Fruit fly (Drosophila melanogaster) whole organism, embryonic: ENCODE data around the gene CG31141.
A peak's percentile ranks its signal among the peaks of the same experiment; 100 is the strongest.

Experiments used
- Abd-B ChIP-seq: fragments of 200-800 bp; sonication (Bioruptor generic); optimal IDR thresholded peaks from 2 replicates; lab custom pipeline; 2018; ENCODE audit warnings: missing biosample characterization, mild to moderate bottlenecking, missing genetic modification characterization, moderate library complexity
- Atf6 ChIP-seq: fragments of 200-800 bp; sonication (Bioruptor generic); IDR thresholded peaks from 2 replicates; pipeline ENCODE4 v1.3.6; 2022; ENCODE audit warnings: missing biosample characterization, missing genetic modification characterization
- Bgb ChIP-seq: fragments of 200-800 bp; sonication (Bioruptor generic); IDR thresholded peaks from 2 replicates; pipeline ENCODE4 v1.3.6; 2022; ENCODE audit warnings: missing biosample characterization, missing genetic modification characterization; ENCODE audit not compliant: partially characterized antibody
- CG10274 ChIP-seq: fragments of 200-800 bp; sonication (Bioruptor generic); optimal IDR thresholded peaks from 3 replicates; lab custom pipeline; 2017; ENCODE audit warnings: missing biosample characterization, mild to moderate bottlenecking, missing genetic modification characterization
- CG10979 ChIP-seq: fragments of 200-800 bp; sonication (Bioruptor generic); optimal IDR thresholded peaks from 2 replicates; lab custom pipeline; 2018; ENCODE audit warnings: missing biosample characterization, mild to moderate bottlenecking, missing genetic modification characterization, moderate library complexity
- CG11247 ChIP-seq: fragments of 200-800 bp; sonication (Bioruptor generic); IDR thresholded peaks from 2 replicates; pipeline ENCODE4 v1.3.6; 2022; ENCODE audit warnings: missing biosample characterization, missing genetic modification characterization
- CG11504 ChIP-seq: fragments of 200-800 bp; sonication (Bioruptor generic); optimal IDR thresholded peaks from 3 replicates; lab custom pipeline; 2019; ENCODE audit warnings: missing biosample characterization, mild to moderate bottlenecking, missing genetic modification characterization, moderate library complexity
- CG14050 ChIP-seq: fragments of 200-800 bp; sonication (Bioruptor generic); IDR thresholded peaks from 3 replicates; pipeline ENCODE4 v1.3.6; 2022; ENCODE audit warnings: missing biosample characterization, missing genetic modification characterization
- CG14667 ChIP-seq: fragments of 200-800 bp; sonication (Bioruptor generic); IDR thresholded peaks from 2 replicates; pipeline ENCODE4 v1.3.6; 2022; ENCODE audit warnings: missing biosample characterization, missing genetic modification characterization
- CG15073 ChIP-seq: fragments of 200-800 bp; sonication (Bioruptor generic); optimal IDR thresholded peaks from 2 replicates; lab custom pipeline; 2016; ENCODE audit warnings: missing biosample characterization, missing genetic modification characterization
- CG17829 ChIP-seq: fragments of 200-800 bp; optimal IDR thresholded peaks from 2 replicates; lab custom pipeline; 2019; ENCODE audit warnings: missing biosample characterization, mild to moderate bottlenecking, missing genetic modification characterization, moderate library complexity
- CG18599 ChIP-seq: fragments of 200-800 bp; sonication (Bioruptor generic); optimal IDR thresholded peaks from 3 replicates; lab custom pipeline; 2017; ENCODE audit warnings: missing biosample characterization, missing genetic modification characterization, mild to moderate bottlenecking, moderate library complexity, missing genetic modification reagents
- CG18619 ChIP-seq: fragments of 200-800 bp; sonication (Bioruptor generic); optimal IDR thresholded peaks from 3 replicates; lab custom pipeline; 2017; ENCODE audit warnings: missing biosample characterization, mild to moderate bottlenecking, missing genetic modification characterization
- CG34422 ChIP-seq: fragments of 200-800 bp; sonication (Bioruptor generic); IDR thresholded peaks from 3 replicates; pipeline ENCODE4 v1.3.6; 2022; ENCODE audit warnings: missing biosample characterization, missing genetic modification characterization
- CG4360 ChIP-seq: fragments of 200-800 bp; sonication (Bioruptor generic); IDR thresholded peaks from 2 replicates; pipeline ENCODE4 v1.3.6; 2022; ENCODE audit warnings: missing biosample characterization, missing genetic modification characterization
- CG8290 ChIP-seq, 3 experiments: fragments of 200-800 bp; sonication (Bioruptor generic); optimal IDR thresholded peaks; 2 replicates each; lab custom pipeline; 2016 to 2019; ENCODE audit warnings: missing biosample characterization in 3 of 3, missing genetic modification characterization in 3 of 3, mild to moderate bottlenecking in 2 of 3, moderate library complexity in 1 of 3
- CG9817 ChIP-seq: fragments of 200-800 bp; sonication (Bioruptor generic); optimal IDR thresholded peaks from 2 replicates; lab custom pipeline; 2018; ENCODE audit warnings: missing biosample characterization, mild to moderate bottlenecking, missing genetic modification characterization, moderate library complexity
- Drgx ChIP-seq: fragments of 200-800 bp; sonication (Bioruptor generic); IDR thresholded peaks from 2 replicates; pipeline ENCODE4 v1.3.6; 2022; ENCODE audit warnings: missing biosample characterization, missing genetic modification characterization
- E2f2 ChIP-seq: fragments of 200-800 bp; sonication (Bioruptor generic); IDR thresholded peaks from 2 replicates; pipeline ENCODE4 v1.3.6; 2022; ENCODE audit warnings: missing biosample characterization, missing genetic modification characterization
- Hmx ChIP-seq: fragments of 200-800 bp; sonication (Bioruptor generic); optimal IDR thresholded peaks from 2 replicates; lab custom pipeline; 2016; ENCODE audit warnings: missing biosample characterization, missing genetic modification characterization
- Hr78 ChIP-seq, 2 experiments: fragments of 200-800 bp in 1 of 2; fragments of >200 bp in 1 of 2; sonication (Bioruptor generic) in 1 of 2; optimal IDR thresholded peaks; 2 replicates each; lab custom pipeline; 2017 to 2019; ENCODE audit warnings: missing biosample characterization in 2 of 2, missing genetic modification characterization in 2 of 2, mild to moderate bottlenecking in 1 of 2, moderate library complexity in 1 of 2
- Med ChIP-seq: fragments of 200-800 bp; sonication (Bioruptor generic); peaks from one replicate; lab custom pipeline; 2016; ENCODE audit warnings: missing biosample characterization, missing genetic modification characterization, mild to moderate bottlenecking, inconsistent platforms, moderate library complexity
- Nf-YB ChIP-seq: fragments of 200-800 bp; sonication (Bioruptor generic); optimal IDR thresholded peaks from 3 replicates; lab custom pipeline; 2019; ENCODE audit warnings: missing biosample characterization, mild to moderate bottlenecking, missing genetic modification characterization, moderate library complexity
- Rfx ChIP-seq: fragments of 200-800 bp; sonication (Bioruptor generic); IDR thresholded peaks from 2 replicates; pipeline ENCODE4 v1.3.6; 2022; ENCODE audit warnings: missing biosample characterization, missing genetic modification characterization
- Trl ChIP-seq, 3 experiments: fragments of >200 bp in 2 of 3; fragments of 200-800 bp in 1 of 3; sonication (Bioruptor generic) in 1 of 3; optimal IDR thresholded peaks; 2 replicates in 1 of 3; 3 replicates in 2 of 3; lab custom pipeline; 2016 to 2017; ENCODE audit warnings: missing biosample characterization in 1 of 3, missing genetic modification characterization in 1 of 3
- al ChIP-seq: fragments of 200-800 bp; sonication (Bioruptor generic); IDR thresholded peaks from 2 replicates; pipeline ENCODE4 v1.3.6; 2022; ENCODE audit warnings: missing biosample characterization, missing genetic modification characterization
- bigmax ChIP-seq: fragments of 200-800 bp; sonication (Bioruptor generic); optimal IDR thresholded peaks from 2 replicates; lab custom pipeline; 2018; ENCODE audit warnings: missing biosample characterization, mild to moderate bottlenecking, missing genetic modification characterization
- ci ChIP-seq: fragments of 200-800 bp; sonication (Bioruptor generic); IDR thresholded peaks from 3 replicates; pipeline ENCODE4 v1.3.6; 2022; ENCODE audit warnings: missing biosample characterization, missing genetic modification characterization
- cwo ChIP-seq: fragments of 200-800 bp; sonication (Bioruptor generic); optimal IDR thresholded peaks from 3 replicates; lab custom pipeline; 2017; ENCODE audit warnings: missing biosample characterization, missing genetic modification characterization, mild to moderate bottlenecking, moderate library complexity, missing genetic modification reagents
- dysf ChIP-seq: fragments of 200-800 bp; sonication (Bioruptor generic); IDR thresholded peaks from 3 replicates; pipeline ENCODE4 v1.3.6; 2022; ENCODE audit warnings: missing biosample characterization, missing genetic modification characterization
- en ChIP-seq: fragments of 200-800 bp; sonication (Bioruptor generic); optimal IDR thresholded peaks from 2 replicates; lab custom pipeline; 2016; ENCODE audit warnings: missing biosample characterization, missing genetic modification characterization
- fru ChIP-seq: fragments of >200 bp; optimal IDR thresholded peaks from 2 replicates; lab custom pipeline; 2017
- ham ChIP-seq: fragments of 200-800 bp; sonication (Bioruptor generic); IDR thresholded peaks from 2 replicates; pipeline ENCODE4 v1.3.6; 2022; ENCODE audit warnings: missing biosample characterization, missing genetic modification characterization
- lbe ChIP-seq: fragments of 200-800 bp; sonication (Bioruptor generic); optimal IDR thresholded peaks from 2 replicates; lab custom pipeline; 2016; ENCODE audit warnings: missing biosample characterization, mild to moderate bottlenecking, missing genetic modification characterization
- lola ChIP-seq, 3 experiments: fragments of >200 bp in 2 of 3; fragments of 200-800 bp in 1 of 3; sonication (Bioruptor generic) in 1 of 3; optimal IDR thresholded peaks; 2 replicates each; lab custom pipeline; 2017 to 2019; ENCODE audit warnings: missing biosample characterization in 3 of 3, missing genetic modification characterization in 3 of 3, mild to moderate bottlenecking in 1 of 3, moderate library complexity in 1 of 3
- nerfin-1 ChIP-seq: fragments of 200-800 bp; sonication (Bioruptor generic); optimal IDR thresholded peaks from 3 replicates; lab custom pipeline; 2019; ENCODE audit warnings: missing biosample characterization, mild to moderate bottlenecking, missing genetic modification characterization, moderate library complexity
- org-1 ChIP-seq: fragments of 200-800 bp; sonication (Bioruptor generic); optimal IDR thresholded peaks from 2 replicates; lab custom pipeline; 2017; ENCODE audit warnings: missing biosample characterization, missing genetic modification characterization
- otp ChIP-seq: fragments of 200-800 bp; sonication (Bioruptor generic); IDR thresholded peaks from 3 replicates; pipeline ENCODE4, ENCODE4 v1.3.6; 2022; ENCODE audit warnings: missing biosample characterization, missing genetic modification characterization
- pros ChIP-seq: fragments of 200-800 bp; sonication (Bioruptor generic); optimal IDR thresholded peaks from 3 replicates; lab custom pipeline; 2019; ENCODE audit warnings: missing biosample characterization, mild to moderate bottlenecking, missing genetic modification characterization, moderate library complexity
- repo ChIP-seq: fragments of 200-800 bp; sonication (Bioruptor generic); optimal IDR thresholded peaks from 2 replicates; lab custom pipeline; 2016; ENCODE audit warnings: missing biosample characterization, missing genetic modification characterization
- salm ChIP-seq: fragments of 200-800 bp; sonication (Bioruptor generic); optimal IDR thresholded peaks from 2 replicates; lab custom pipeline; 2018; ENCODE audit warnings: missing biosample characterization, mild to moderate bottlenecking, missing genetic modification characterization
- seq ChIP-seq: fragments of 200-800 bp; sonication (Bioruptor generic); IDR thresholded peaks from 2 replicates; pipeline ENCODE4 v1.3.6; 2022; ENCODE audit warnings: missing biosample characterization, missing genetic modification characterization
- slp2 ChIP-seq: fragments of 200-800 bp; sonication (Bioruptor generic); optimal IDR thresholded peaks from 2 replicates; lab custom pipeline; 2016; ENCODE audit warnings: missing biosample characterization, missing genetic modification characterization
- tap ChIP-seq: fragments of 200-800 bp; optimal IDR thresholded peaks from 3 replicates; lab custom pipeline; 2019; ENCODE audit warnings: missing biosample characterization, mild to moderate bottlenecking, missing genetic modification characterization, moderate library complexity
- tgo ChIP-seq: fragments of 200-800 bp; sonication (Bioruptor generic); IDR thresholded peaks from 3 replicates; pipeline ENCODE4 v1.3.6; 2022; ENCODE audit warnings: missing biosample characterization, missing genetic modification characterization
- unpg ChIP-seq: fragments of 200-800 bp; sonication (Bioruptor generic); optimal IDR thresholded peaks from 3 replicates; lab custom pipeline; 2018; ENCODE audit warnings: missing biosample characterization, mild to moderate bottlenecking, missing genetic modification characterization, moderate library complexity
- usp ChIP-seq: fragments of >200 bp; optimal IDR thresholded peaks from 2 replicates; lab custom pipeline; 2017; ENCODE audit warnings: missing biosample characterization, missing genetic modification characterization

The CG31141 gene

DNA sequence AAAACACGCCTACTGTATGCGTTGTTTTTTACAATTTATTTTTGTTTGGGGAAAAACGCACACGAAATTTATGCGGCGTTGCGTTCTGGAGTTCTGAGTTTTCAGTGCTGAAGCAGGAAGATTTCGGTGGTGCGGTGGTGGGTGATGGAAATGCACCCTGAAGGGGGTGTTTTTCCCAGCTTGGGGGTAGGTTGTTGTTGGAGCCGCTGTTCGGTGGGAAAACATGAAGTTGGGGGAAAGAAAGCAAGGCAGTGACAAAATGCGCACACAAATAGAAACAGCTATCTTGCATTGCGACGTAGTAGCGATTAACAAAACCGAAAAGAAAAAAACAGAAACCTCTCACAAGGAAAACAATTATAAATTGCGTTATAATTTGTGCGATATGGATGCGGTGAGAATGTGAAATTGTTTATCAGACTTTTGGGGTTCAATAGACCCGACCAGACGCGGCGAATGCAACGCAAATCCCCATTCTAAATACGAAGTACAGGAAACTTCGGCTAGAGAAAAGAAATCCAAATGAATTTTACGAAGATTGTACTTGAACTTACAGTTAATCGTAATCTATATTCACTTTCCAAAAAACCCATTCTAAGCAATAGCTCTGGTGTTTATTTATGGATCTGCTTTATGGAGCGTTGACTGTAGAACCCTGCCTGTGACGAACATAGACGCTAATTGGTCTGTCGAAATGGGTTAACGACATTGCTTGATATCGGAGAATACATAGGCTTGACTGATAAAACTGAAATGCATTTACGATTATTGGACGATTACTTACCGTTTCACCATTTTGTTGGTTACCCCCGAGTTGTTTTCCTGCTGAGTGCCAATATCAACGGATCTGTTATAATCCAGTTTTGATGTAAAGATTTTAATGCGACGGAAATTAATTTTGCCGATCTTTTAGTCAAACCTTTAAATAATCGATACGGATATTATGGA is 34.6 kb upstream of the CG31141 start (continued):
- TF ChIP-seq CG14050 (GFP tag; lab: Robert Waterston, UW): 0 out of 3 replicates have a peak, but pooled peaks have one; percentile 11
- no peak for TF ChIP-seq salm
- no peak for TF ChIP-seq cwo
- TF ChIP-seq CG11504 (tag; lab: Kevin White, UChicago): peak; percentile 42
- peak; percentile 32 for TF ChIP-seq unpg (GFP tag; lab: Kevin White, UChicago)
- TF ChIP-seq CG10979 (tag; lab: Kevin White, UChicago): peak; percentile 30
- peak; percentile 47 for TF ChIP-seq CG18599 (GFP tag; lab: Kevin White, UChicago)
- TF ChIP-seq tgo (GFP tag; lab: Robert Waterston, UW): peak; percentile 31; the same call in 1 of the 3 replicates
- no peak for TF ChIP-seq CG10274 (GFP tag; lab: Kevin White, UChicago)
- TF ChIP-seq fru (lab: Kevin White, UChicago): no peak
- TF ChIP-seq Drgx (GFP tag; lab: Robert Waterston, UW): peak; percentile 31; the same call in 1 of the 2 replicates
- peak; percentile 28 for TF ChIP-seq pros (GFP tag; lab: Kevin White, UChicago)
- TF ChIP-seq seq: 0 out of 2 replicates have a peak, but pooled peaks have one; percentile 32
- peak; percentile 58 for TF ChIP-seq nerfin-1 (tag; lab: Kevin White, UChicago)
- TF ChIP-seq en: peak; percentile 8
- no peak for TF ChIP-seq CG15073 (GFP tag; lab: Kevin White, UChicago)
- TF ChIP-seq repo: peak; percentile 37
- TF ChIP-seq org-1: no peak
- TF ChIP-seq CG14667 (GFP tag; lab: Robert Waterston, UW): no peak
- peak; percentile 85 for TF ChIP-seq lbe (GFP tag; lab: Kevin White, UChicago)
- TF ChIP-seq Atf6: peak; percentile 22; the same call in 1 of the 2 replicates
- TF ChIP-seq dysf (GFP tag; lab: Robert Waterston, UW): peak; percentile 46; the same call in 1 of the 3 replicates
- TF ChIP-seq Med (GFP tag; lab: Kevin White, UChicago): peak; percentile 88
- no peak for TF ChIP-seq otp
- no peak for TF ChIP-seq Trl (optimal IDR thresholded peaks at IDR 0.05; lab: Kevin White, UChicago)
- TF ChIP-seq Trl (GFP tag; optimal IDR thresholded peaks at IDR 0.05; lab: Kevin White, UChicago): peak; percentile 12
- peak; percentile 19 for TF ChIP-seq Nf-YB (GFP tag; lab: Kevin White, UChicago)
- no peak for TF ChIP-seq Abd-B (GFP tag; lab: Kevin White, UChicago)
- TF ChIP-seq CG8290 (GFP tag; optimal IDR thresholded peaks at IDR 0.05; lab: Kevin White, UChicago): no peak
- TF ChIP-seq CG8290 (tag; optimal IDR thresholded peaks at IDR 0.05; lab: Kevin White, UChicago): peak in 1 of 2 experiments; percentile 21
- no peak for TF ChIP-seq ham
- no peak for TF ChIP-seq Bgb
- TF ChIP-seq Hmx: no peak
- peak in 1 of 3 experiments; percentile 11 for TF ChIP-seq lola (GFP tag; optimal IDR thresholded peaks at IDR 0.05; lab: Kevin White, UChicago)
- TF ChIP-seq bigmax (GFP tag; lab: Kevin White, UChicago): no peak
- peak; percentile 73 for TF ChIP-seq CG4360
- no peak for TF ChIP-seq slp2 (GFP tag; lab: Kevin White, UChicago)
- TF ChIP-seq al (GFP tag; lab: Robert Waterston, UW): no peak
- no peak for TF ChIP-seq CG18619 (GFP tag; lab: Kevin White, UChicago)
- peak; percentile 32; the same call in 1 of the 3 replicates for TF ChIP-seq ci
- peak; percentile 33 for TF ChIP-seq tap (tag; lab: Kevin White, UChicago)
- TF ChIP-seq Rfx (GFP tag; lab: Robert Waterston, UW): peak; percentile 38
- TF ChIP-seq Hr78 (GFP tag; optimal IDR thresholded peaks at IDR 0.05; lab: Kevin White, UChicago): no peak
- TF ChIP-seq CG34422 (GFP tag; lab: Robert Waterston, UW): 0 out of 3 replicates have a peak, but pooled peaks have one; percentile 24
- no peak for TF ChIP-seq CG9817 (tag; lab: Kevin White, UChicago)
- no peak for TF ChIP-seq usp (GFP tag; lab: Kevin White, UChicago)
- no peak for TF ChIP-seq CG11247 (GFP tag; lab: Robert Waterston, UW)
- peak; percentile 15; the same call in 1 of the 2 replicates for TF ChIP-seq E2f2
- TF ChIP-seq CG17829: peak; percentile 8
